Fruit fly (Drosophila melanogaster): Measurements from ENCODE around the gene CG31431.

The CG31431 gene

dm6 chr3R:21836614-21837013, 33.9 kb upstream of the CG31431 start:
- TF ChIP-seq Rel (GFP tag; optimal IDR thresholded peaks at IDR 0.05) (no peak), Rel (tag; optimal IDR thresholded peaks at IDR 0.05) (peak; percentile 50), CG32264 (GFP tag; optimal IDR thresholded peaks at IDR 0.05) (no peak)

dm6 chr3R:21837069-21837977, 33.2 kb upstream of the CG31431 start:
- TF ChIP-seq sage (GFP tag; optimal IDR thresholded peaks at IDR 0.05) = peak; percentile 7
- TF ChIP-seq CG9705 (GFP tag; optimal IDR thresholded peaks at IDR 0.05) = no peak
- TF ChIP-seq OdsH (GFP tag; optimal IDR thresholded peaks at IDR 0.05) = no peak
- no peak for TF ChIP-seq CrebA (GFP tag; optimal IDR thresholded peaks at IDR 0.05; ENCODE audit: borderline replicate concordance)
- no peak for TF ChIP-seq dsf (GFP tag; optimal IDR thresholded peaks at IDR 0.05; ENCODE audit: borderline replicate concordance)
- peak in 1 of 2 experiments; percentile 1 for TF ChIP-seq foxo (GFP tag; optimal IDR thresholded peaks at IDR 0.05)
- no peak for TF ChIP-seq sv (GFP tag; optimal IDR thresholded peaks at IDR 0.05)
- TF ChIP-seq Abd-B (GFP tag; optimal IDR thresholded peaks at IDR 0.05) = no peak
- TF ChIP-seq Hnf4 (GFP tag; optimal IDR thresholded peaks at IDR 0.05) = no peak
- TF ChIP-seq CG32264 (GFP tag; optimal IDR thresholded peaks at IDR 0.05) = peak; percentile 49
- TF ChIP-seq Vsx2 (GFP tag; optimal IDR thresholded peaks at IDR 0.05; ENCODE audit: partially characterized antibody) = no peak
- no peak for TF ChIP-seq Dif (GFP tag; optimal IDR thresholded peaks at IDR 0.05; ENCODE audit: partially characterized antibody)
- no peak for TF ChIP-seq rgr (GFP tag; optimal IDR thresholded peaks at IDR 0.05)
- no peak for TF ChIP-seq Jra (GFP tag; optimal IDR thresholded peaks at IDR 0.05)
- no peak for TF ChIP-seq N (GFP tag; optimal IDR thresholded peaks at IDR 0.05)
- TF ChIP-seq usp (GFP tag; optimal IDR thresholded peaks at IDR 0.05) = no peak
- no peak for TF ChIP-seq ey (GFP tag; optimal IDR thresholded peaks at IDR 0.05)
- peak; percentile 56 for TF ChIP-seq psq (GFP tag; optimal IDR thresholded peaks at IDR 0.05)
- peak; percentile 20 for TF ChIP-seq woc (GFP tag; optimal IDR thresholded peaks at IDR 0.05)
- no peak for TF ChIP-seq tai (GFP tag; optimal IDR thresholded peaks at IDR 0.05)
- no peak for TF ChIP-seq GATAd (GFP tag; optimal IDR thresholded peaks at IDR 0.05)
- TF ChIP-seq Sp1 (GFP tag; optimal IDR thresholded peaks at IDR 0.05) = no peak
- no peak for TF ChIP-seq lola (GFP tag; optimal IDR thresholded peaks at IDR 0.05)
- peak; percentile 12 for TF ChIP-seq Rel (GFP tag; optimal IDR thresholded peaks at IDR 0.05)
- TF ChIP-seq Rel (tag; optimal IDR thresholded peaks at IDR 0.05) = peak; percentile 20
- TF ChIP-seq br (GFP tag; optimal IDR thresholded peaks at IDR 0.05) = no peak
- TF ChIP-seq jim (GFP tag; optimal IDR thresholded peaks at IDR 0.05) = peak; percentile 48
- TF ChIP-seq fru (GFP tag; optimal IDR thresholded peaks at IDR 0.05) = peak; percentile 77
- no peak for TF ChIP-seq HLH106 (tag; optimal IDR thresholded peaks at IDR 0.05)
- TF ChIP-seq Mio (GFP tag; optimal IDR thresholded peaks at IDR 0.05) = no peak
- TF ChIP-seq dl (GFP tag; optimal IDR thresholded peaks at IDR 0.05; ENCODE audit: insufficient read depth in 1 of 2, partially characterized antibody in 2 of 2) = no peak
- peak; percentile 31 for TF ChIP-seq dmrt93B (GFP tag; optimal IDR thresholded peaks at IDR 0.05)
- TF ChIP-seq pan (optimal IDR thresholded peaks at IDR 0.05) = no peak
- TF ChIP-seq h (GFP tag; optimal IDR thresholded peaks at IDR 0.05) = no peak
- TF ChIP-seq Hr83 (GFP tag; optimal IDR thresholded peaks at IDR 0.05; ENCODE audit: poor library complexity, severe bottlenecking) = no peak
- TF ChIP-seq Dfd (GFP tag; optimal IDR thresholded peaks at IDR 0.05) = peak; percentile 93
- no peak for TF ChIP-seq Myc (optimal IDR thresholded peaks at IDR 0.05)
- no peak for TF ChIP-seq brk (GFP tag; optimal IDR thresholded peaks at IDR 0.05)
- TF ChIP-seq Hr78 (GFP tag; optimal IDR thresholded peaks at IDR 0.05) = no peak
